Worm (Caenorhabditis elegans) whole organism, L2 larva: Measurements from ENCODE around the gene srbc-7.

Experiments used
- C34F6.9 ChIP-seq: fragments of 150-350 bp; optimal IDR thresholded peaks from 2 replicates; lab custom pipeline; 2014; ENCODE audit warnings: missing biosample characterization, missing genetic modification characterization
- lin-39 ChIP-seq: fragments of 150-350 bp; optimal IDR thresholded peaks from 2 replicates; lab custom pipeline; 2014; ENCODE audit warnings: missing biosample characterization, missing genetic modification reagents, missing genetic modification characterization
- unc-62 ChIP-seq: fragments of 150-350 bp; optimal IDR thresholded peaks from 2 replicates; lab custom pipeline; 2014; ENCODE audit warnings: missing biosample characterization, missing genetic modification reagents, missing genetic modification characterization

DNA sequence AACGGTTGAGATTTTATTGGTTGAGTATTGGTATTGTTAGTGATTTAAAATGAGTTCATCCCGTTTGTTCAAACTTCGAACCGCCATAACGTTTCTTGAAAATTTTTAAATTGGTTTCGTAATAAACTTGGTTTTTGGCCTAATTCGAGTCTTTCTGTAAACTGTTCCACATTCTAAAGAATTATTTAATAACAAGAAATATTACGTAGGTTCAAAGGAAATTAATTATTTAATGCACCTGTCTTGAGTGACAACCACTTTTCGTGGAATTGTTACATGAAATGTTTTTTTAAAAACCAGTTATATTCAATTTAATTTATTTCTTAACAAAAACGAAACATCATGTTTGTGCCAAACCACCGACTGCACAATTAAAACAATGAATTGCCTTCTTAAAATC is 13.8 kb upstream of the srbc-7 start:
- TF ChIP-seq unc-62 (GFP tag; lab: Kevin White, UChicago) (no peak), lin-39 (tag; lab: Kevin White, UChicago) (no peak), C34F6.9 (tag; lab: Kevin White, UChicago) (no peak)
